Fruit fly (Drosophila melanogaster): ENCODE measurements around the gene phu.
A peak's percentile ranks its signal among the peaks of the same experiment; 100 is the strongest.

The phu gene

DNA sequence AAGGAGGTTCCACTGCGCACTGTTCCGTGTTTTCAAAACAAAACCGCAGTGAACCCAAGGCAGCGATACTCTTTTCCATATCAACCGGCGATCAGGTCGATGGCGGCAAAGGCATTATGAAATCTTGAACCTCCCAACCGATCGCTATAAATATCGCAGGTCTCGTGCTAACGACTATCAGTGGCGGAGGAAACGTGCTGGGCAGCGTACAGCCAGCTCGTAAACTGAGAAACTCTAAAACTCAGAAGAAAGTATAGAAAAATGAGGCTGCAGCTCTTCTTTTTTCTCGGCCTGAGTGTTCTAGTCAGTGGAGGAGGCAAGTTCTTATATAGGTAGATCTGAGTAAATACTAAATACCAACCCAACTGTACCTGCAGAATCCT, at the start of gene phu:
Gene phu (plus strand): TSS at position 175 of the 383 bp plus-strand sequence.
- TF ChIP-seq CG7839 (tag; optimal IDR thresholded peaks at IDR 0.05) = peak; percentile 24
- TF ChIP-seq croc (GFP tag; conservative IDR thresholded peaks at IDR 0.05) = 0 out of 3 replicates have a peak, but pooled peaks have one; percentile 8
- peak; percentile 96 for TF ChIP-seq cwo (GFP tag; optimal IDR thresholded peaks at IDR 0.05)
- TF ChIP-seq sug (tag; optimal IDR thresholded peaks at IDR 0.05) = peak; percentile 1
- TF ChIP-seq chinmo (GFP tag; IDR thresholded peaks at IDR 0.05; ENCODE audit: partially characterized antibody) = 0 out of 4 replicates have a peak, but pooled peaks have one; percentile 27
- no peak for TF ChIP-seq HmgZ (tag; optimal IDR thresholded peaks at IDR 0.05)
- TF ChIP-seq Hr78 (GFP tag; optimal IDR thresholded peaks at IDR 0.05) = peak in 1 of 2 experiments; percentile 39
- no peak for TF ChIP-seq CG12744 (GFP tag; optimal IDR thresholded peaks at IDR 0.05)
- TF ChIP-seq Blimp-1 (GFP tag; optimal IDR thresholded peaks at IDR 0.05) = no peak
- no peak for TF ChIP-seq HLH54F (GFP tag; optimal IDR thresholded peaks at IDR 0.05)
- no peak for TF ChIP-seq Oli (tag; optimal IDR thresholded peaks at IDR 0.05)
- no peak for TF ChIP-seq Deaf1 (tag; optimal IDR thresholded peaks at IDR 0.05)
- TF ChIP-seq CG7786 (GFP tag; optimal IDR thresholded peaks at IDR 0.05) = no peak
- no peak for TF ChIP-seq CG33557 (GFP tag; optimal IDR thresholded peaks at IDR 0.05)
- TF ChIP-seq Pdp1 (GFP tag; optimal IDR thresholded peaks at IDR 0.05) = peak in 1 of 2 experiments; percentile 42
- peak; percentile 39 for TF ChIP-seq grn (GFP tag; optimal IDR thresholded peaks at IDR 0.05)
- 0 out of 3 replicates have a peak, but pooled peaks have one; percentile 9 for TF ChIP-seq CG2199 (GFP tag; IDR thresholded peaks at IDR 0.05)

DNA sequence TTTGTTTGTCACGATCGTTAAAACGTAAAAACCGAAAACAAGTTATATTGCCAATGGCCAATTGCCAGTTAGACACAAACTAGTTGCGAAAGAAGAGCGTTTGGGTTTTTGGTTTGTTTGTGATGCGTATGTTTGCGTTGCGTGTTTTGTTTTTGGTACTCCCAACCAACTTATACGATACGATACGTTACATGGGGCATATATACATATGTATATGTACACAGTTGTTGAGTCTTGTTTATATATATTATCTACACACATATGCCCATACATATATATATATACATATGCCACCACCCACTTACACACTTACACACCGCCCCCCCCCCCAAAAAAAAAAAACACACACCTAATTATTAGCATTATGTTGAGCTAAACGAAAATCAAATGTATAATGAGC, 46.3 kb upstream of the phu start:
- TF ChIP-seq CG17359 (tag; optimal IDR thresholded peaks at IDR 0.05) (peak; percentile 36), CG13624 (GFP tag; optimal IDR thresholded peaks at IDR 0.05) (no peak), CG2678 (tag; optimal IDR thresholded peaks at IDR 0.05) (peak; percentile 47), Fer1 (GFP tag; optimal IDR thresholded peaks at IDR 0.05) (peak; percentile 54), CG3281 (GFP tag; optimal IDR thresholded peaks at IDR 0.05) (no peak), Awh (GFP tag; IDR thresholded peaks at IDR 0.05) (0 out of 2 replicates have a peak, but pooled peaks have one; percentile 15), Meics (GFP tag; optimal IDR thresholded peaks at IDR 0.05) (peak; percentile 9), rib (GFP tag; IDR thresholded peaks at IDR 0.05) (no peak), CrebB (tag; optimal IDR thresholded peaks at IDR 0.05) (peak; percentile 21), CG13296 (GFP tag; optimal IDR thresholded peaks at IDR 0.05) (peak; percentile 56), pb (GFP tag; optimal IDR thresholded peaks at IDR 0.05) (no peak), NK7.1 (GFP tag; optimal IDR thresholded peaks at IDR 0.05) (no peak), ap (GFP tag; IDR thresholded peaks at IDR 0.05) (no peak), gt (GFP tag; IDR thresholded peaks at IDR 0.05) (no peak), pfk (GFP tag; optimal IDR thresholded peaks at IDR 0.05) (peak; percentile 4), CG12104 (GFP tag; optimal IDR thresholded peaks at IDR 0.05) (no peak), HHEX (GFP tag; optimal IDR thresholded peaks at IDR 0.05) (peak; percentile 52), lab (GFP tag; optimal IDR thresholded peaks at IDR 0.05) (peak; percentile 59), CG4328 (GFP tag; optimal IDR thresholded peaks at IDR 0.05) (peak; percentile 11), odd (GFP tag; optimal IDR thresholded peaks at IDR 0.05) (peak; percentile 15), caup (GFP tag; optimal IDR thresholded peaks at IDR 0.05; ENCODE audit: severe bottlenecking) (peak; percentile 29), Fer3 (tag; optimal IDR thresholded peaks at IDR 0.05) (peak; percentile 18), ind (GFP tag; optimal IDR thresholded peaks at IDR 0.05) (no peak), mirr (GFP tag; optimal IDR thresholded peaks at IDR 0.05) (peak; percentile 0), kni (GFP tag; optimal IDR thresholded peaks at IDR 0.05) (no peak), Stat92E (GFP tag; optimal IDR thresholded peaks at IDR 0.05) (no peak), Med (GFP tag) (peak; percentile 58), CG6813 (GFP tag; optimal IDR thresholded peaks at IDR 0.05) (peak; percentile 30), wek (GFP tag; optimal IDR thresholded peaks at IDR 0.05) (peak; percentile 9), BtbVII (GFP tag; optimal IDR thresholded peaks at IDR 0.05) (peak; percentile 41), PHDP (tag; optimal IDR thresholded peaks at IDR 0.05) (peak; percentile 25), Xrp1 (GFP tag; IDR thresholded peaks at IDR 0.05) (peak; percentile 36; the same call in 1 of the 2 replicates)
